Worm (Caenorhabditis elegans) whole organism, L1 larva: ENCODE data around the gene srh-290.
A peak's percentile ranks its signal among the peaks of the same experiment; 100 is the strongest.

Experiments used
- C34B4.2 ChIP-seq: sonication (generic microtip); optimal IDR thresholded peaks from 2 replicates; lab custom pipeline; 2017; ENCODE audit warnings: mild to moderate bottlenecking, missing genetic modification characterization, missing compliant biosample characterization
- alr-1 ChIP-seq: fragments of 200-800 bp; sonication (Bioruptor generic); optimal IDR thresholded peaks from 2 replicates; lab custom pipeline; 2018; ENCODE audit warnings: borderline replicate concordance, mild to moderate bottlenecking, missing genetic modification characterization, missing compliant biosample characterization
- ceh-82 ChIP-seq, 3 experiments: fragments of 150-350 bp in 1 of 3; sonication (generic microtip) in 2 of 3; optimal IDR thresholded peaks; 2 replicates each; lab custom pipeline; 2014 to 2017; ENCODE audit warnings: missing biosample characterization in 3 of 3, missing genetic modification characterization in 3 of 3
- ces-1 ChIP-seq: fragments of 150-350 bp; optimal IDR thresholded peaks from 2 replicates; lab custom pipeline; 2014; ENCODE audit warnings: missing biosample characterization, missing genetic modification reagents, missing genetic modification characterization
- dpl-1 ChIP-seq, 3 experiments: fragments of 150-350 bp in 2 of 3; sonication (generic microtip) in 1 of 3; optimal IDR thresholded peaks; 2 replicates each; lab custom pipeline; 2014 to 2017; ENCODE audit warnings: missing biosample characterization in 3 of 3, missing genetic modification characterization in 3 of 3, missing genetic modification reagents in 3 of 3
- efl-1 ChIP-seq, 4 experiments: fragments of 150-350 bp; optimal IDR thresholded peaks in 3 of 4; peaks in 1 of 4; 1 replicate in 1 of 4; 2 replicates in 3 of 4; lab custom pipeline; 2014; ENCODE audit warnings: missing biosample characterization in 2 of 4, missing genetic modification characterization in 2 of 4, missing genetic modification reagents in 2 of 4
- egl-27 ChIP-seq, 2 experiments: fragments of 150-350 bp in 1 of 2; sonication (generic microtip); optimal IDR thresholded peaks; 3 replicates each; lab custom pipeline; 2017 to 2018; ENCODE audit warnings: missing biosample characterization in 2 of 2, missing genetic modification characterization in 2 of 2, missing genetic modification reagents in 2 of 2
- fkh-10 ChIP-seq: sonication (generic microtip); optimal IDR thresholded peaks from 2 replicates; lab custom pipeline; 2017; ENCODE audit warnings: missing biosample characterization, missing genetic modification reagents, missing genetic modification characterization
- fkh-8 ChIP-seq: sonication (generic microtip); optimal IDR thresholded peaks from 2 replicates; lab custom pipeline; 2016; ENCODE audit warnings: mild to moderate bottlenecking, missing genetic modification characterization, missing compliant biosample characterization
- fos-1 ChIP-seq: fragments of 150-350 bp; optimal IDR thresholded peaks from 2 replicates; lab custom pipeline; 2014; ENCODE audit warnings: missing biosample characterization, missing genetic modification characterization
- hlh-17 ChIP-seq: fragments of 200-800 bp; sonication (Bioruptor generic); optimal IDR thresholded peaks from 2 replicates; lab custom pipeline; 2018; ENCODE audit warnings: missing genetic modification characterization, mild to moderate bottlenecking, missing compliant biosample characterization, moderate library complexity, borderline replicate concordance
- irx-1 ChIP-seq: sonication (generic microtip); optimal IDR thresholded peaks from 2 replicates; lab custom pipeline; 2016; ENCODE audit warnings: missing genetic modification characterization, missing compliant biosample characterization
- isw-1 ChIP-seq: fragments of 200-800 bp; sonication (Bioruptor generic); IDR thresholded peaks from 2 replicates; pipeline ENCODE4 v1.3.6; 2022; ENCODE audit warnings: missing genetic modification characterization, missing compliant biosample characterization
- jun-1 ChIP-seq: fragments of 150-350 bp; optimal IDR thresholded peaks from 2 replicates; lab custom pipeline; 2014; ENCODE audit warnings: missing biosample characterization, missing genetic modification reagents, missing genetic modification characterization
- lin-14 ChIP-seq: fragments of 200-800 bp; sonication (Bioruptor generic); optimal IDR thresholded peaks from 2 replicates; lab custom pipeline; 2018; ENCODE audit warnings: mild to moderate bottlenecking, missing genetic modification characterization, moderate library complexity, missing compliant biosample characterization
- lin-35 ChIP-seq, 2 experiments: fragments of 150-350 bp; optimal IDR thresholded peaks; 2 replicates each; lab custom pipeline; 2014; ENCODE audit warnings: missing biosample characterization in 2 of 2, missing genetic modification characterization in 2 of 2, missing genetic modification reagents in 2 of 2
- lsy-2 ChIP-seq, 2 experiments: fragments of 150-350 bp; optimal IDR thresholded peaks; 2 replicates each; lab custom pipeline; 2014; ENCODE audit warnings: missing biosample characterization in 2 of 2, missing genetic modification characterization in 2 of 2
- mef-2 ChIP-seq: fragments of 150-350 bp; optimal IDR thresholded peaks from 2 replicates; lab custom pipeline; 2014; ENCODE audit warnings: missing biosample characterization, missing genetic modification characterization
- nhr-237 ChIP-seq: fragments of 150-350 bp; optimal IDR thresholded peaks from 2 replicates; lab custom pipeline; 2014; ENCODE audit warnings: missing biosample characterization, missing genetic modification characterization
- nhr-84 ChIP-seq: sonication (generic microtip); optimal IDR thresholded peaks from 2 replicates; lab custom pipeline; 2017; ENCODE audit warnings: missing biosample characterization, missing genetic modification characterization
- nhr-85 ChIP-seq: sonication (generic microtip); peaks from one replicate; lab custom pipeline; 2016; ENCODE audit warnings: missing genetic modification characterization, inconsistent platforms, missing compliant biosample characterization
- pag-3 ChIP-seq: sonication (generic microtip); optimal IDR thresholded peaks from 2 replicates; lab custom pipeline; 2017; ENCODE audit warnings: missing genetic modification characterization, mild to moderate bottlenecking, missing compliant biosample characterization, antibody characterized with exemption, borderline replicate concordance; ENCODE audit not compliant: insufficient read depth
- pax-3 ChIP-seq: fragments of 200-800 bp; sonication (Bioruptor generic); optimal IDR thresholded peaks from 2 replicates; lab custom pipeline; 2018; ENCODE audit warnings: mild to moderate bottlenecking, missing genetic modification characterization, moderate library complexity, missing compliant biosample characterization
- skn-1 ChIP-seq: fragments of 150-350 bp; optimal IDR thresholded peaks from 2 replicates; lab custom pipeline; 2014; ENCODE audit warnings: missing biosample characterization, missing genetic modification characterization
- snu-23 ChIP-seq: sonication (generic microtip); optimal IDR thresholded peaks from 2 replicates; lab custom pipeline; 2016; ENCODE audit warnings: missing genetic modification characterization, missing compliant biosample characterization
- sptf-1 ChIP-seq: fragments of 150-350 bp; optimal IDR thresholded peaks from 2 replicates; lab custom pipeline; 2014; ENCODE audit warnings: missing biosample characterization, missing genetic modification characterization
- swsn-7 ChIP-seq: sonication (generic microtip); optimal IDR thresholded peaks from 2 replicates; lab custom pipeline; 2016; ENCODE audit warnings: missing genetic modification characterization, missing compliant biosample characterization
- unc-130 ChIP-seq: fragments of 150-350 bp; optimal IDR thresholded peaks from 2 replicates; lab custom pipeline; 2017; ENCODE audit warnings: missing biosample characterization, missing genetic modification characterization, inconsistent platforms
- unc-62 ChIP-seq: fragments of 150-350 bp; optimal IDR thresholded peaks from 2 replicates; lab custom pipeline; 2014; ENCODE audit warnings: missing biosample characterization, missing genetic modification reagents, missing genetic modification characterization
- ztf-4 ChIP-seq: fragments of 150-350 bp; optimal IDR thresholded peaks from 2 replicates; lab custom pipeline; 2014; ENCODE audit warnings: missing biosample characterization, missing genetic modification characterization

Gene srh-290

DNA sequence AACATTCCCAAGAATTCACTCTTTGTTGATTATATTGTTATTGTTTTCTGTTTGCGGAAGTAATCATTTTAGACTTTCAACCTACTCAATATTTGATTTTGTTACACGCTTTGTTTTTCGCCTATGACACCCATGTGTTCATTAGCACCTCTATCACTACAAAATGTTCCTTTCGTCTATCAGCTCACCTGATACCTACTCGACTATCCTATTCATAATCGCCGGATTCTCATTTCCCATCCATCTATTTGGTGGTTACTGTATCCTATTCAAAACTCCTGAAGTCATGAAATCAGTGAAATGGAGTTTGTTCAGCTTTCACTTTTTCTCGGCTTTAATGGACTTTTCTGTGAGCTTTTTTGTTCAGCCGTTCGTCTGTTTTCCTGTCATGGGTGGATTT, 15.0 kb downstream of the srh-290 start, which contains the start of gene srh-291:
TSS of gene srh-291 (plus strand) at position 301 of the 400 bp plus-strand sequence.
- TF ChIP-seq efl-1 (optimal IDR thresholded peaks at IDR 0.05; lab: Kevin White, UChicago) (no peak), efl-1 (GFP tag; optimal IDR thresholded peaks at IDR 0.05 in 1 of 2; lab: Kevin White, UChicago) (peak in 1 of 2 experiments; percentile 64), mef-2 (tag; lab: Kevin White, UChicago) (no peak), pax-3 (tag; lab: Kevin White, UChicago) (no peak)

DNA sequence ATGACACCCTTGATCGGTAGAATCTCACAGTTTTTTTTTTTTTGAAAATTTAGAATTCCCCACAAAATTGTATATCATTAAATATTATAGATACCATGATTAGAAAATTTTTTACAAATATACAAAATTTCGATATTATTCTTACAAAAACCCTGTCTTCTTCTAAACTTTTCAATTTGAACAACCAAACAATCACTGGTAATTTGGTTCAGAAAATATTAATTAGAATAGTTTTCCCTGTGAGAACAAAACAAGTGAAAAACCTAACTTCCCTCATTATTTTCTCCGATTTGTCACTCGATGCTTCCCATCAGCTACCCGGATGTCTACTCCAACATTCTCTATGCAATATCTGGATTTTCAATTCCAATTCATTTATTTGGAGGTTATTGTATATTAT, 19.8 kb downstream of the srh-290 start, which contains the start of gene srh-296:
TSS of gene srh-296 (plus strand) at position 301 of the 400 bp plus-strand sequence.
- TF ChIP-seq swsn-7 (no peak), lin-35 (GFP tag; optimal IDR thresholded peaks at IDR 0.05; lab: Kevin White, UChicago) (no peak), sptf-1 (tag; lab: Kevin White, UChicago) (no peak), skn-1 (tag; lab: Kevin White, UChicago) (no peak), ztf-4 (no peak)
- TF ChIP-seq, all 84 proteins: peak for 0

ce11 chrV:17812127-17812526, 21.8 kb downstream of the srh-290 start:
- TF ChIP-seq irx-1, result no peak
- TF ChIP-seq lin-14, result no peak
- no peak for TF ChIP-seq swsn-7
- TF ChIP-seq fos-1 (tag; lab: Kevin White, UChicago), result no peak
- TF ChIP-seq ces-1 (GFP tag; lab: Kevin White, UChicago), result no peak

ce11 chrV:17818567-17818966, 28.3 kb downstream of the srh-290 start, which contains the start of gene srh-298:
srh-298 (plus strand) TSS chrV:17818867.
- TF ChIP-seq snu-23 (no peak), mef-2 (tag; lab: Kevin White, UChicago) (no peak), nhr-84 (tag; lab: Kevin White, UChicago) (no peak), efl-1 (optimal IDR thresholded peaks at IDR 0.05; lab: Kevin White, UChicago) (no peak), efl-1 (GFP tag; optimal IDR thresholded peaks at IDR 0.05 in 1 of 2; lab: Kevin White, UChicago) (peak in 1 of 2 experiments; percentile 14)

DNA sequence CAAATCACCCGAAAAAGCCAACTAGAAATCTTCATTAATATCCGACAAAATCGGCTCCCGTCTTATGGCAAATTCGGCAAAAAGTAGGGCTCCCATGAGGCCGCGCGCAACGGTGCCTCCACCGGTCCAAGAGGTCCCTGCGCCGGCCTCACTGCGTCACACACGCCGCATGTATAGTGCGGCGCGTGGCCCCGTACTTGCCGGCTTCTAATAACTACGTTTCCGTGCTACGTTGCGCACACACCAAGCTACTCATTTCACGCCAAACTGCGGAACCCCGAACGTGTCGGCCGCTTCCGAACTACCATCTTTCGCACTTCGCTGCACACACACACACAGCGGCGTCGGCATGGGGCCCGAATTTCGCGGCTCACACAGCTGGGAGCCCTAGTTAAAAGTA, 29.4 kb downstream of the srh-290 start:
- TF ChIP-seq efl-1 (optimal IDR thresholded peaks at IDR 0.05; lab: Kevin White, UChicago) (no peak), efl-1 (GFP tag; optimal IDR thresholded peaks at IDR 0.05 in 1 of 2; lab: Kevin White, UChicago) (peak in 1 of 2 experiments; percentile 23), lsy-2 (tag; optimal IDR thresholded peaks at IDR 0.05; lab: Kevin White, UChicago) (no peak)

- no peak for TF ChIP-seq ceh-82 (tag; optimal IDR thresholded peaks at IDR 0.05; lab: Kevin White, UChicago)
- no peak for TF ChIP-seq jun-1 (tag; lab: Kevin White, UChicago)
- no peak for TF ChIP-seq fkh-8 (tag; lab: Kevin White, UChicago)
- TF ChIP-seq lin-14, result no peak
- TF ChIP-seq sptf-1 (tag; lab: Kevin White, UChicago), result no peak
- no peak for TF ChIP-seq fkh-10
- no peak for TF ChIP-seq irx-1
- no peak for TF ChIP-seq unc-62 (GFP tag; lab: Kevin White, UChicago)
- TF ChIP-seq isw-1, result no peak
- TF ChIP-seq pag-3 (tag; lab: Kevin White, UChicago), result no peak
- no peak for TF ChIP-seq C34B4.2 (tag; lab: Kevin White, UChicago)
- no peak for TF ChIP-seq unc-130 (tag; lab: Kevin White, UChicago)
- TF ChIP-seq nhr-237 (tag; lab: Kevin White, UChicago), result no peak
- TF ChIP-seq egl-27 (tag; optimal IDR thresholded peaks at IDR 0.05; lab: Kevin White, UChicago), result no peak
- TF ChIP-seq mef-2 (tag; lab: Kevin White, UChicago), result no peak
- no peak for TF ChIP-seq hlh-17 (GFP tag; lab: Kevin White, UChicago)
- TF ChIP-seq nhr-84 (tag; lab: Kevin White, UChicago), result no peak
- TF ChIP-seq alr-1, result no peak
- TF ChIP-seq, all 84 proteins: peak for 0
Measured at ce11 chrV:17821805-17822204, 31.5 kb downstream of the srh-290 start, which contains the start of gene srh-300. srh-300 (plus strand) TSS chrV:17822105.

ce11 chrV:17824610-17825009, 34.3 kb downstream of the srh-290 start, which contains the start of gene srh-301:
srh-301 (plus strand) TSS chrV:17824910.
- TF ChIP-seq pag-3 (tag; lab: Kevin White, UChicago), result no peak
- TF ChIP-seq dpl-1 (GFP tag; optimal IDR thresholded peaks at IDR 0.05; lab: Kevin White, UChicago), result no peak
- no peak for TF ChIP-seq skn-1 (tag; lab: Kevin White, UChicago)
- no peak for TF ChIP-seq nhr-85
- TF ChIP-seq fos-1 (tag; lab: Kevin White, UChicago), result no peak
- no peak for TF ChIP-seq sptf-1 (tag; lab: Kevin White, UChicago)
- TF ChIP-seq egl-27 (tag; optimal IDR thresholded peaks at IDR 0.05; lab: Kevin White, UChicago), result no peak
